Fruit fly (Drosophila melanogaster) whole organism, embryonic: Measurements from ENCODE around the gene CG13829.

ENCODE experiments used
- Ada2b ChIP-seq: fragments of 200-800 bp; sonication (Bioruptor generic); IDR thresholded peaks from 2 replicates; pipeline ENCODE4 v1.3.6; 2022; ENCODE audit warnings: missing biosample characterization, missing genetic modification characterization
- CG10543 ChIP-seq: fragments of 200-800 bp; sonication (Bioruptor generic); optimal IDR thresholded peaks from 3 replicates; lab custom pipeline; 2017; ENCODE audit warnings: missing biosample characterization, mild to moderate bottlenecking, missing genetic modification characterization, moderate library complexity
- CG11085 ChIP-seq: fragments of 200-800 bp; sonication (Bioruptor generic); IDR thresholded peaks from 2 replicates; pipeline ENCODE4 v1.3.6; 2022; ENCODE audit warnings: missing biosample characterization, missing genetic modification characterization
- CG11456 ChIP-seq: fragments of 200-800 bp; sonication (Bioruptor generic); IDR thresholded peaks from 3 replicates; pipeline ENCODE4 v1.3.6; 2022; ENCODE audit warnings: missing biosample characterization, missing genetic modification characterization
- CG11560 ChIP-seq: fragments of 200-800 bp; sonication (Bioruptor generic); IDR thresholded peaks from 3 replicates; pipeline ENCODE4 v1.3.6; 2022; ENCODE audit warnings: missing biosample characterization, missing genetic modification characterization
- CG12155 ChIP-seq: fragments of 200-800 bp; sonication (Bioruptor generic); optimal IDR thresholded peaks from 3 replicates; lab custom pipeline; 2016; ENCODE audit warnings: missing biosample characterization, missing genetic modification characterization
- CG12219 ChIP-seq: fragments of 200-800 bp; sonication (Bioruptor generic); optimal IDR thresholded peaks from 3 replicates; lab custom pipeline; 2018; ENCODE audit warnings: missing biosample characterization, mild to moderate bottlenecking, missing genetic modification characterization
- CG12391 ChIP-seq: fragments of 200-800 bp; sonication (Bioruptor generic); optimal IDR thresholded peaks from 3 replicates; lab custom pipeline; 2018; ENCODE audit warnings: missing biosample characterization, mild to moderate bottlenecking, missing genetic modification characterization, moderate library complexity
- CG13123 ChIP-seq: fragments of 200-800 bp; sonication (Bioruptor generic); optimal IDR thresholded peaks from 2 replicates; lab custom pipeline; 2016; ENCODE audit warnings: missing biosample characterization, missing genetic modification characterization
- CG13424 ChIP-seq: fragments of 200-800 bp; sonication (Bioruptor generic); optimal IDR thresholded peaks from 2 replicates; lab custom pipeline; 2019; ENCODE audit warnings: missing biosample characterization, mild to moderate bottlenecking, missing genetic modification characterization, moderate library complexity
- CG13894 ChIP-seq: fragments of 200-800 bp; sonication (Bioruptor generic); optimal IDR thresholded peaks from 3 replicates; lab custom pipeline; 2018; ENCODE audit warnings: missing biosample characterization, mild to moderate bottlenecking, missing genetic modification characterization, moderate library complexity
- CG14014 ChIP-seq: fragments of 200-800 bp; sonication (Bioruptor generic); IDR thresholded peaks from 2 replicates; pipeline ENCODE4 v1.3.6; 2022; ENCODE audit warnings: missing biosample characterization, missing genetic modification characterization
- CG1602 ChIP-seq: fragments of 200-800 bp; sonication (Bioruptor generic); optimal IDR thresholded peaks from 3 replicates; lab custom pipeline; 2016; ENCODE audit warnings: missing biosample characterization, missing genetic modification characterization
- CG2875 ChIP-seq: fragments of 200-800 bp; sonication (Bioruptor generic); optimal IDR thresholded peaks from 2 replicates; lab custom pipeline; 2017; ENCODE audit warnings: missing biosample characterization, mild to moderate bottlenecking, missing genetic modification characterization, missing genetic modification reagents
- CG3281 ChIP-seq: fragments of 200-800 bp; sonication (Bioruptor generic); optimal IDR thresholded peaks from 3 replicates; lab custom pipeline; 2017; ENCODE audit warnings: missing biosample characterization, mild to moderate bottlenecking, missing genetic modification characterization
- CG34376 ChIP-seq: fragments of 200-800 bp; sonication (Bioruptor generic); optimal IDR thresholded peaks from 2 replicates; lab custom pipeline; 2018; ENCODE audit warnings: missing biosample characterization, mild to moderate bottlenecking, missing genetic modification characterization
- CG34422 ChIP-seq: fragments of 200-800 bp; sonication (Bioruptor generic); IDR thresholded peaks from 3 replicates; pipeline ENCODE4 v1.3.6; 2022; ENCODE audit warnings: missing biosample characterization, missing genetic modification characterization
- CG3726 ChIP-seq: fragments of 200-800 bp; sonication (Bioruptor generic); IDR thresholded peaks from 3 replicates; pipeline ENCODE4, ENCODE4 v1.3.6; 2022; ENCODE audit warnings: missing biosample characterization, missing genetic modification characterization
- CG4404 ChIP-seq: fragments of 200-800 bp; sonication (Bioruptor generic); IDR thresholded peaks from 2 replicates; pipeline ENCODE4 v1.3.6; 2022; ENCODE audit warnings: missing biosample characterization, missing genetic modification characterization
- CG5245 ChIP-seq: fragments of 200-800 bp; sonication (Bioruptor generic); optimal IDR thresholded peaks from 3 replicates; lab custom pipeline; 2016; ENCODE audit warnings: missing biosample characterization, missing genetic modification characterization
- CG8290 ChIP-seq, 3 experiments: fragments of 200-800 bp; sonication (Bioruptor generic); optimal IDR thresholded peaks; 2 replicates each; lab custom pipeline; 2016 to 2019; ENCODE audit warnings: missing biosample characterization in 3 of 3, missing genetic modification characterization in 3 of 3, mild to moderate bottlenecking in 2 of 3, moderate library complexity in 1 of 3
- CG8924 ChIP-seq: fragments of 200-800 bp; optimal IDR thresholded peaks from 3 replicates; lab custom pipeline; 2019; ENCODE audit warnings: missing biosample characterization, mild to moderate bottlenecking, missing genetic modification characterization, moderate library complexity
- CG9437 ChIP-seq: fragments of 200-800 bp; sonication (Bioruptor generic); optimal IDR thresholded peaks from 2 replicates; lab custom pipeline; 2018; ENCODE audit warnings: missing biosample characterization, mild to moderate bottlenecking, missing genetic modification characterization
- CG9727 ChIP-seq: fragments of 200-800 bp; sonication (Bioruptor generic); optimal IDR thresholded peaks from 3 replicates; lab custom pipeline; 2017; ENCODE audit warnings: missing biosample characterization, mild to moderate bottlenecking, missing genetic modification characterization
- CkIIα-i1 ChIP-seq: fragments of 200-800 bp; sonication (Bioruptor generic); IDR thresholded peaks from 2 replicates; pipeline ENCODE4 v1.3.6; 2022; ENCODE audit warnings: missing biosample characterization, missing genetic modification characterization
- Ets65A ChIP-seq: fragments of 200-800 bp; sonication (Bioruptor generic); peaks from one replicate; lab custom pipeline; 2016; ENCODE audit warnings: missing biosample characterization, missing genetic modification characterization
- H15 ChIP-seq: fragments of 200-800 bp; sonication (Bioruptor generic); IDR thresholded peaks from 3 replicates; pipeline ENCODE4 v1.3.6; 2022; ENCODE audit warnings: missing biosample characterization, missing genetic modification characterization
- Hey ChIP-seq: fragments of 200-800 bp; sonication (Bioruptor generic); optimal IDR thresholded peaks from 3 replicates; lab custom pipeline; 2018; ENCODE audit warnings: missing biosample characterization, mild to moderate bottlenecking, missing genetic modification characterization
- Hr3 ChIP-seq: fragments of 200-800 bp; sonication (Bioruptor generic); optimal IDR thresholded peaks from 3 replicates; lab custom pipeline; 2016; ENCODE audit warnings: missing biosample characterization, missing genetic modification characterization
- Lhr ChIP-seq: fragments of 200-800 bp; sonication (Bioruptor generic); optimal IDR thresholded peaks from 3 replicates; lab custom pipeline; 2017; ENCODE audit warnings: mild to moderate bottlenecking, missing biosample characterization, missing genetic modification reagents, missing genetic modification characterization
- Mad ChIP-seq: fragments of 200-800 bp; sonication (Bioruptor generic); optimal IDR thresholded peaks from 2 replicates; lab custom pipeline; 2016; ENCODE audit warnings: missing biosample characterization, missing genetic modification characterization
- NfI ChIP-seq: fragments of 200-800 bp; sonication (Bioruptor generic); optimal IDR thresholded peaks from 3 replicates; lab custom pipeline; 2018; ENCODE audit warnings: missing biosample characterization, mild to moderate bottlenecking, missing genetic modification characterization, moderate library complexity
- Sox102F ChIP-seq: fragments of 200-800 bp; sonication (Bioruptor generic); optimal IDR thresholded peaks from 2 replicates; lab custom pipeline; 2018; ENCODE audit warnings: missing biosample characterization, mild to moderate bottlenecking, missing genetic modification characterization, moderate library complexity
- Xbp1 ChIP-seq: fragments of 200-800 bp; sonication (Bioruptor generic); optimal IDR thresholded peaks from 3 replicates; lab custom pipeline; 2016; ENCODE audit warnings: missing biosample characterization, mild to moderate bottlenecking, missing genetic modification characterization
- ara ChIP-seq: fragments of 200-800 bp; sonication (Bioruptor generic); IDR thresholded peaks from 2 replicates; pipeline ENCODE4 v1.3.6; 2022; ENCODE audit warnings: missing biosample characterization, missing genetic modification characterization
- btn ChIP-seq: fragments of 200-800 bp; sonication (Bioruptor generic); optimal IDR thresholded peaks from 2 replicates; lab custom pipeline; 2016; ENCODE audit warnings: missing biosample characterization, missing genetic modification characterization
- chinmo ChIP-seq: fragments of 200-800 bp; sonication (Bioruptor generic); IDR thresholded peaks from 4 replicates; pipeline ENCODE4 v1.3.6; 2022; ENCODE audit warnings: missing biosample characterization, missing genetic modification characterization; ENCODE audit not compliant: partially characterized antibody
- crc ChIP-seq: fragments of 200-800 bp; sonication (Bioruptor generic); optimal IDR thresholded peaks from 2 replicates; lab custom pipeline; 2016; ENCODE audit warnings: missing biosample characterization, missing genetic modification characterization
- croc ChIP-seq: fragments of 200-800 bp; sonication (Bioruptor generic); conservative IDR thresholded peaks from 3 replicates; pipeline ENCODE4 v1.3.6; 2022; ENCODE audit warnings: missing biosample characterization, missing genetic modification characterization
- esg ChIP-seq: fragments of 200-800 bp; sonication (Bioruptor generic); conservative IDR thresholded peaks from 2 replicates; pipeline ENCODE4 v1.3.6; 2022; ENCODE audit warnings: missing biosample characterization, missing genetic modification characterization
- ewg ChIP-seq: fragments of 200-800 bp; sonication (Bioruptor generic); optimal IDR thresholded peaks from 3 replicates; lab custom pipeline; 2017; ENCODE audit warnings: mild to moderate bottlenecking, missing biosample characterization, missing genetic modification reagents, missing genetic modification characterization
- eyg ChIP-seq: fragments of 200-800 bp; sonication (Bioruptor generic); optimal IDR thresholded peaks from 3 replicates; lab custom pipeline; 2016; ENCODE audit warnings: missing biosample characterization, missing genetic modification characterization
- gem ChIP-seq: fragments of 200-800 bp; sonication (Bioruptor generic); optimal IDR thresholded peaks from 2 replicates; lab custom pipeline; 2019; ENCODE audit warnings: missing biosample characterization, mild to moderate bottlenecking, missing genetic modification characterization, moderate library complexity
- h ChIP-seq: fragments of >200 bp; optimal IDR thresholded peaks from 2 replicates; lab custom pipeline; 2017
- hth ChIP-seq: fragments of >200 bp; optimal IDR thresholded peaks from 2 replicates; lab custom pipeline; 2017; ENCODE audit warnings: inconsistent platforms
- run ChIP-seq: fragments of 200-800 bp; sonication (Bioruptor generic); optimal IDR thresholded peaks from 3 replicates; lab custom pipeline; 2018; ENCODE audit warnings: missing biosample characterization, mild to moderate bottlenecking, missing genetic modification characterization
- sim ChIP-seq: fragments of 200-800 bp; sonication (Bioruptor generic); IDR thresholded peaks from 2 replicates; pipeline ENCODE4 v1.3.6; 2022; ENCODE audit warnings: missing biosample characterization, missing genetic modification characterization
- sqz ChIP-seq: fragments of 200-800 bp; sonication (Bioruptor generic); optimal IDR thresholded peaks from 3 replicates; lab custom pipeline; 2018; ENCODE audit warnings: missing biosample characterization, mild to moderate bottlenecking, missing genetic modification characterization
- sug ChIP-seq: fragments of 200-800 bp; optimal IDR thresholded peaks from 2 replicates; lab custom pipeline; 2019; ENCODE audit warnings: missing biosample characterization, mild to moderate bottlenecking, missing genetic modification characterization, moderate library complexity
- tio ChIP-seq: fragments of 200-800 bp; sonication (Bioruptor generic); optimal IDR thresholded peaks from 2 replicates; lab custom pipeline; 2017; ENCODE audit warnings: missing biosample characterization, missing genetic modification characterization, inconsistent platforms
- zen ChIP-seq: fragments of 200-800 bp; sonication (Bioruptor generic); optimal IDR thresholded peaks from 3 replicates; lab custom pipeline; 2018; ENCODE audit warnings: missing biosample characterization, mild to moderate bottlenecking, missing genetic modification characterization, moderate library complexity

Gene CG13829

dm6 chr3R:23176445-23177087 lies 15.4 kb upstream of the CG13829 start (continued):
- TF ChIP-seq CG11085 (GFP tag; lab: Robert Waterston, UW) (no peak), CG3281 (GFP tag; lab: Kevin White, UChicago) (peak; percentile 60), CG2875 (GFP tag; lab: Kevin White, UChicago) (peak; percentile 46), CG12219 (GFP tag; lab: Kevin White, UChicago) (peak; percentile 20), CG12155 (GFP tag; lab: Kevin White, UChicago) (no peak), gem (tag; lab: Kevin White, UChicago) (peak; percentile 13), H15 (GFP tag; lab: Robert Waterston, UW) (no peak), Hey (tag; lab: Kevin White, UChicago) (peak; percentile 59), Mad (GFP tag; lab: Kevin White, UChicago) (no peak), CG10543 (peak; percentile 64), esg (GFP tag; lab: Robert Waterston, UW) (no peak), CG9437 (no peak), sim (GFP tag; lab: Robert Waterston, UW) (no peak), Sox102F (GFP tag; lab: Kevin White, UChicago) (peak; percentile 20), Lhr (GFP tag; lab: Kevin White, UChicago) (no peak), CG34376 (no peak), tio (GFP tag; lab: Kevin White, UChicago) (peak; percentile 28), CG4404 (GFP tag; lab: Robert Waterston, UW) (no peak), CG9727 (GFP tag; lab: Kevin White, UChicago) (peak; percentile 4), CG11456 (GFP tag; lab: Robert Waterston, UW) (no peak), CG13123 (GFP tag; lab: Kevin White, UChicago) (no peak), h (lab: Kevin White, UChicago) (no peak), sqz (GFP tag; lab: Kevin White, UChicago) (peak; percentile 35), CG3726 (GFP tag; lab: Robert Waterston, UW) (no peak), Hr3 (no peak), ewg (GFP tag; lab: Kevin White, UChicago) (no peak), CG11560 (tag; lab: Robert Waterston, UW) (no peak), CG8924 (tag; lab: Kevin White, UChicago) (no peak), CG13894 (peak; percentile 45), Xbp1 (GFP tag; lab: Kevin White, UChicago) (no peak), hth (lab: Kevin White, UChicago) (no peak), run (no peak), croc (no peak), CG8290 (GFP tag; optimal IDR thresholded peaks at IDR 0.05; lab: Kevin White, UChicago) (no peak), CG8290 (tag; optimal IDR thresholded peaks at IDR 0.05; lab: Kevin White, UChicago) (peak in 1 of 2 experiments; percentile 67), CkIIα-i1 (GFP tag; lab: Robert Waterston, UW) (no peak), CG34422 (GFP tag; lab: Robert Waterston, UW) (no peak), eyg (GFP tag; lab: Kevin White, UChicago) (peak; percentile 71), btn (GFP tag; lab: Kevin White, UChicago) (peak; percentile 1), Ada2b (GFP tag; lab: Robert Waterston, UW) (no peak), ara (GFP tag; lab: Robert Waterston, UW) (0 out of 2 replicates have a peak, but pooled peaks have one; percentile 24), NfI (GFP tag; lab: Kevin White, UChicago) (peak; percentile 25), CG14014 (GFP tag; lab: Robert Waterston, UW) (peak; percentile 49; the same call in 1 of the 2 replicates), CG1602 (GFP tag; lab: Kevin White, UChicago) (no peak), CG12391 (tag; lab: Kevin White, UChicago) (no peak), zen (tag; lab: Kevin White, UChicago) (no peak), chinmo (GFP tag; lab: Robert Waterston, UW) (no peak), CG13424 (tag; lab: Kevin White, UChicago) (peak; percentile 33), CG5245 (GFP tag; lab: Kevin White, UChicago) (no peak), crc (GFP tag; lab: Kevin White, UChicago) (no peak), sug (tag; lab: Kevin White, UChicago) (peak; percentile 37), Ets65A (peak; percentile 38)
